Worm (Caenorhabditis elegans): ENCODE measurements around the gene lgc-23.

lgc-23 gene

DNA sequence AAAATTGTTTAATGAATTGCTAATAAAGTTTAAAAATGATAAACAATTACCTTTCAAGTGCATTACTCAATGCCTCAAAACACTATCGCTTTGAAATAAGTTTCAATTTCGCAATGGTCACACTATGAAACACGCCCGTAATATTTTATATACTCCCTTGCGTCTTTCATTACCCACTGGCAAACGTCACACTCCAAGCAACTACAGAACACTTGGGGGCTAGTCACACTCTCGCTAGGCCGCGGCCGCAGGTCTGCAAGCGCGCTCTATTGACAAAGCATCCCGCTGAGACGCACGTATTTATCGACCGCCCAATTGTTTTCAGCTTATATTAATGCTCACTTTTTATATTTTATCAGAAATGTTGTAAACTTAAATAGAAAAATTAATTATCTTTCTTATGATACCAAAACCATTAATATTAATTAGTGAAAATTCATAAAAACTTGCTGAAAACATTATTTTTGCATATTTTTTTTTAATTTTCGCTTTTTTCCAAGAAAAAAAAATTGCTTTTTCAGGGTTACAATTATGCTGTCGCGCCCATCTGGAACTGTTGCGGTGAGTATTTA, 47.0 kb upstream of the lgc-23 start, which contains the start of the genes nmat-1 and ucr-2.1 (continued):
- TF ChIP-seq lir-3 (tag; optimal IDR thresholded peaks at IDR 0.05) = no peak
- TF ChIP-seq daf-16 (GFP tag; optimal IDR thresholded peaks at IDR 0.05) = peak; percentile 56 to 57
- TF ChIP-seq daf-16 (tag; optimal IDR thresholded peaks at IDR 0.05) = peak; percentile 87
- TF ChIP-seq nhr-10 (tag; optimal IDR thresholded peaks at IDR 0.05) = no peak
- no peak for TF ChIP-seq gei-8 (GFP tag; optimal IDR thresholded peaks at IDR 0.05)
- TF ChIP-seq dmd-9 (GFP tag; IDR thresholded peaks at IDR 0.05) = no peak
- TF ChIP-seq unc-130 (GFP tag; optimal IDR thresholded peaks at IDR 0.05) = no peak
- TF ChIP-seq madf-9 (GFP tag; conservative IDR thresholded peaks at IDR 0.05) = no peak
- TF ChIP-seq F44E2.7 (GFP tag; IDR thresholded peaks at IDR 0.05) = no peak
- TF ChIP-seq tra-1 (GFP tag; IDR thresholded peaks at IDR 0.05) = no peak
- TF ChIP-seq mep-1 (tag; optimal IDR thresholded peaks at IDR 0.05) = peak; percentile 92
- TF ChIP-seq hif-1 (tag; optimal IDR thresholded peaks at IDR 0.05) = peak; percentile 37 to 94
- TF ChIP-seq F26F4.8 (GFP tag; conservative IDR thresholded peaks at IDR 0.05) = no peak
- TF ChIP-seq mxl-2 (GFP tag; conservative IDR thresholded peaks at IDR 0.05) = no peak
- TF ChIP-seq pqm-1 (tag; optimal IDR thresholded peaks at IDR 0.05) = peak; percentile 56
- no peak for TF ChIP-seq lin-39 (tag; optimal IDR thresholded peaks at IDR 0.05)
- TF ChIP-seq hmg-1.1 (GFP tag; IDR thresholded peaks at IDR 0.05) = peak; percentile 81
- no peak for TF ChIP-seq sdz-12 (GFP tag; optimal IDR thresholded peaks at IDR 0.05)
- no peak for TF ChIP-seq F10B5.3 (tag; optimal IDR thresholded peaks at IDR 0.05)
- TF ChIP-seq ama-1 (optimal IDR thresholded peaks at IDR 0.05) = no peak
- TF ChIP-seq nhr-76 (tag; optimal IDR thresholded peaks at IDR 0.05) = no peak
- no peak for TF ChIP-seq lin-15B (tag; optimal IDR thresholded peaks at IDR 0.05)
- no peak for TF ChIP-seq nhr-111 (GFP tag; optimal IDR thresholded peaks at IDR 0.05)
- TF ChIP-seq D1046.2 (GFP tag; IDR thresholded peaks at IDR 0.05) = no peak
- no peak for TF ChIP-seq zip-11 (GFP tag; IDR thresholded peaks at IDR 0.05)
- TF ChIP-seq spr-1 (tag; optimal IDR thresholded peaks at IDR 0.05) = peak; percentile 62
- TF ChIP-seq lin-13 (GFP tag; optimal IDR thresholded peaks at IDR 0.05) = peak; percentile 65
- TF ChIP-seq ceh-62 (tag; optimal IDR thresholded peaks at IDR 0.05) = no peak
- TF ChIP-seq aly-2 (tag; optimal IDR thresholded peaks at IDR 0.05) = no peak
- TF ChIP-seq zfp-2 (tag; optimal IDR thresholded peaks at IDR 0.05) = no peak
- TF ChIP-seq snpc-4 (tag; optimal IDR thresholded peaks at IDR 0.05) = no peak
- peak; percentile 50 for TF ChIP-seq T20F7.1 (GFP tag; optimal IDR thresholded peaks at IDR 0.05)
- TF ChIP-seq T26A8.4 (GFP tag; IDR thresholded peaks at IDR 0.05) = no peak; the same call in 1 of the 2 replicates
- TF ChIP-seq nhr-25 (tag; optimal IDR thresholded peaks at IDR 0.05; ENCODE audit: borderline replicate concordance, insufficient read depth) = no peak
- 0 out of 2 replicates have a peak, but pooled peaks have one; percentile 35 for TF ChIP-seq zfp-3 (GFP tag; conservative IDR thresholded peaks at IDR 0.05)
- TF ChIP-seq dve-1 (tag; optimal IDR thresholded peaks at IDR 0.05; ENCODE audit: insufficient read depth) = peak; percentile 86
- no peak for TF ChIP-seq ceh-20 (GFP tag; IDR thresholded peaks at IDR 0.05)
- peak; percentile 100 for TF ChIP-seq aha-1 (tag)
- no peak for TF ChIP-seq saeg-2 (GFP tag; IDR thresholded peaks at IDR 0.05)
- peak; percentile 89 for TF ChIP-seq mxl-3 (GFP tag; optimal IDR thresholded peaks at IDR 0.05)
- TF ChIP-seq Y48G9A.11 (GFP tag; IDR thresholded peaks at IDR 0.05) = no peak
- TF ChIP-seq spr-3 (GFP tag; optimal IDR thresholded peaks at IDR 0.05) = peak; percentile 30
- no peak for TF ChIP-seq ceh-32 (tag; optimal IDR thresholded peaks at IDR 0.05; ENCODE audit: poor library complexity)
- no peak for TF ChIP-seq skn-1 (tag; optimal IDR thresholded peaks at IDR 0.05)
- no peak for TF ChIP-seq dmd-8 (GFP tag; IDR thresholded peaks at IDR 0.05)
- no peak for TF ChIP-seq madf-5 (GFP tag; IDR thresholded peaks at IDR 0.05)
- TF ChIP-seq Y75B8A.6 (GFP tag; IDR thresholded peaks at IDR 0.05) = no peak
- TF ChIP-seq lin-1 (GFP tag; IDR thresholded peaks at IDR 0.05) = no peak
- peak; percentile 55 for TF ChIP-seq nhr-11 (tag; optimal IDR thresholded peaks at IDR 0.05)
- TF ChIP-seq ceh-28 (tag; optimal IDR thresholded peaks at IDR 0.05) = no peak
- TF ChIP-seq ztf-7 (tag; optimal IDR thresholded peaks at IDR 0.05) = peak; percentile 35
- TF ChIP-seq fos-1 (tag; optimal IDR thresholded peaks at IDR 0.05) = no peak

Measured in whole organism, L4 larva.